Worm (Caenorhabditis elegans): ENCODE results near the gene B0507.3.

DNA sequence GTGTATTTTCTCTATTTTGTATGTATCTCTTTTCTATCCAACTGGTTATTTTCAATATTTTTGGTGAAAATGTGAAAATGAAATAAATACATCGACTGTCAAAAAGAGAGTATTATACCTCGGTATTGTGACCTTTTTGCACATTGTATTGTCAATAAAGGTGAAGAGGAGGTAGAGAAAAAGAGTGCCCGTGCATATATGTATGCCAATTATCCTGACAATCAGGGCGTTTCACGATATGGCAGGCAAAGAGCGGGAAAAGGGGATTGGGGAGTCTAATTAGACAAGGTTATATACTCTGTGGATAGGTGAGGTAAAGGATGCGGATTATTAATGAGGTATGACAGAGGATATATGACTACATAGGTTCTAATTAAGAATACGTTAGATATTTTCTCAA lies 28.2 kb downstream of the B0507.3 start:
- TF ChIP-seq snpc-4 (tag; optimal IDR thresholded peaks at IDR 0.05) (no peak), egl-27 (tag; optimal IDR thresholded peaks at IDR 0.05) (no peak), nfya-1 (tag; optimal IDR thresholded peaks at IDR 0.05; ENCODE audit: insufficient read depth) (no peak), elt-3 (tag; optimal IDR thresholded peaks at IDR 0.05) (no peak), fkh-10 (GFP tag; optimal IDR thresholded peaks at IDR 0.05) (no peak), lsy-12 (tag; optimal IDR thresholded peaks at IDR 0.05) (no peak), unc-62 (GFP tag; optimal IDR thresholded peaks at IDR 0.05) (no peak), ztf-4 (tag; optimal IDR thresholded peaks at IDR 0.05) (no peak)
